Fruit fly (Drosophila melanogaster) S2 (cell line): Measurements from ENCODE around the gene CG9799.

ENCODE experiments used
- CG8478 ChIP-seq: fragments of >200 bp; optimal IDR thresholded peaks from 2 replicates; lab custom pipeline; 2018
- CTCF ChIP-seq, 2 experiments: fragments of >200 bp; optimal IDR thresholded peaks; 2 replicates each; lab custom pipeline; 2018

dm6 chr3R:13404841-13405441, 16.4 kb upstream of the CG9799 start, which contains the start of gene yellow-e3:
- no peak for TF ChIP-seq CTCF (optimal IDR thresholded peaks at IDR 0.05; lab: Kevin White, UChicago)
- TF ChIP-seq CG8478 (lab: Kevin White, UChicago): no peak
